Worm (Caenorhabditis elegans) whole organism, late embryonic: ENCODE results near the gene spt-5.

Experiments
- Y22D7AL.16 ChIP-seq: sonication (generic microtip); optimal IDR thresholded peaks from 2 replicates; lab custom pipeline; 2016; ENCODE audit warnings: missing genetic modification characterization, missing compliant biosample characterization
- ceh-30 ChIP-seq: fragments of 150-350 bp; optimal IDR thresholded peaks from 2 replicates; lab custom pipeline; 2014; ENCODE audit warnings: missing biosample characterization, missing genetic modification characterization
- ceh-6 ChIP-seq: fragments of 200-800 bp; sonication (Bioruptor generic); optimal IDR thresholded peaks from 2 replicates; lab custom pipeline; 2018; ENCODE audit warnings: mild to moderate bottlenecking, missing genetic modification characterization, missing compliant biosample characterization
- pha-2 ChIP-seq: sonication (generic microtip); optimal IDR thresholded peaks from 2 replicates; lab custom pipeline; 2017; ENCODE audit warnings: mild to moderate bottlenecking, missing genetic modification characterization, missing compliant biosample characterization
- pha-4 ChIP-seq: fragments of 150-350 bp; optimal IDR thresholded peaks from 2 replicates; lab custom pipeline; 2018; ENCODE audit warnings: missing biosample characterization, missing genetic modification reagents, missing genetic modification characterization
- ref-2 ChIP-seq: sonication (generic microtip); optimal IDR thresholded peaks from 2 replicates; lab custom pipeline; 2016; ENCODE audit warnings: missing genetic modification characterization, missing compliant biosample characterization
- rnt-1 ChIP-seq: sonication (generic microtip); optimal IDR thresholded peaks from 2 replicates; lab custom pipeline; 2016; ENCODE audit warnings: missing genetic modification characterization, missing compliant biosample characterization
- sox-2 ChIP-seq: fragments of 200-800 bp; sonication (Bioruptor generic); IDR thresholded peaks from 2 replicates; pipeline ENCODE4 v1.3.6; 2022; ENCODE audit warnings: missing genetic modification reagents, missing genetic modification characterization, missing compliant biosample characterization
- tbx-2 ChIP-seq: sonication (generic microtip); optimal IDR thresholded peaks from 2 replicates; lab custom pipeline; 2016; ENCODE audit warnings: missing genetic modification characterization, missing compliant biosample characterization
- unc-86 ChIP-seq: sonication (generic microtip); optimal IDR thresholded peaks from 2 replicates; lab custom pipeline; 2016; ENCODE audit warnings: missing genetic modification characterization, missing compliant biosample characterization
- ztf-16 ChIP-seq: sonication (generic microtip); optimal IDR thresholded peaks from 2 replicates; lab custom pipeline; 2017; ENCODE audit warnings: missing genetic modification characterization, missing compliant biosample characterization

DNA sequence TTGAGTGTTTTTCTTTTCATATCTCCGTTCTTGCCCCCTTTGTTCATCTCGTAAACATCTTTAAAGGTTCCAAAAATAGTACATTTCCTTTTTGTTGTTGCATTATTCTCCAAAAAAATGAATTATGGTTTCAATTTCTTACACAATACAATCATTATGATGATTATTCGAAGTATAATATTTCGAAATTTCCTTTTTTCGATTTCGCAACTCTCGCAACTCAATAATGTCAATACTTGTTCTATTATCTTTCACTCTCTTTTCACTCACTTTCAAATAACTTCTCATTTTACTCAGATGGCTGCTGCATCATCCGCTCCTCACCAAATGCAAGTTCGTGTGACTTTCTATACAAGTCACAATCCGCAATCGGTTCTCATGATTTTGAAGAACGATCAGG, 17.3 kb upstream of the spt-5 start, which contains the start of gene sqst-1:
- no peak for TF ChIP-seq pha-4 (tag; lab: Kevin White, UChicago)
- no peak for TF ChIP-seq ceh-30 (tag; lab: Kevin White, UChicago)
- TF ChIP-seq unc-86: no peak
- no peak for TF ChIP-seq tbx-2
- TF ChIP-seq ztf-16 (tag; lab: Kevin White, UChicago): no peak
- no peak for TF ChIP-seq ref-2 (tag; lab: Kevin White, UChicago)
- TF ChIP-seq Y22D7AL.16 (tag; lab: Kevin White, UChicago): no peak
- no peak for TF ChIP-seq rnt-1
- no peak for TF ChIP-seq ceh-6 (GFP tag; lab: Kevin White, UChicago)
- TF ChIP-seq pha-2 (tag; lab: Kevin White, UChicago): no peak
- TF ChIP-seq sox-2: no peak
